Worm (Caenorhabditis elegans) whole organism, young adult: ENCODE data around the gene ergo-1.

Experiments
- B0261.1 ChIP-seq: sonication (generic microtip); optimal IDR thresholded peaks from 2 replicates; lab custom pipeline; 2016; ENCODE audit warnings: mild to moderate bottlenecking, missing genetic modification characterization, moderate library complexity, missing compliant biosample characterization
- D2030.7 ChIP-seq: fragments of 200-800 bp; sonication (Bioruptor generic); IDR thresholded peaks from 2 replicates; pipeline ENCODE4 v1.3.6; 2022; ENCODE audit warnings: missing genetic modification reagents, missing genetic modification characterization, missing compliant biosample characterization
- F33H1.4 ChIP-seq: fragments of 200-800 bp; sonication (Bioruptor generic); IDR thresholded peaks from 2 replicates; pipeline ENCODE4 v1.3.6; 2022; ENCODE audit warnings: missing genetic modification reagents, missing genetic modification characterization, missing compliant biosample characterization
- F39B2.1 ChIP-seq: fragments of 200-800 bp; sonication (Bioruptor generic); IDR thresholded peaks from 2 replicates; pipeline ENCODE4 v1.3.6; 2022; ENCODE audit warnings: missing genetic modification reagents, missing genetic modification characterization, missing compliant biosample characterization
- F49E8.2 ChIP-seq: sonication (generic microtip); optimal IDR thresholded peaks from 3 replicates; lab custom pipeline; 2017; ENCODE audit warnings: missing genetic modification characterization, mild to moderate bottlenecking, missing compliant biosample characterization, antibody characterized with exemption, moderate library complexity; ENCODE audit not compliant: insufficient read depth
- K11D2.4 ChIP-seq: fragments of 200-800 bp; sonication (Bioruptor generic); IDR thresholded peaks from 2 replicates; pipeline ENCODE4 v1.3.6; 2022; ENCODE audit warnings: missing genetic modification reagents, missing genetic modification characterization, missing compliant biosample characterization
- T07F8.4 ChIP-seq: sonication (generic microtip); optimal IDR thresholded peaks from 2 replicates; lab custom pipeline; 2016; ENCODE audit warnings: mild to moderate bottlenecking, missing genetic modification characterization, moderate library complexity, missing compliant biosample characterization
- Y53G8AR.9 ChIP-seq: fragments of 200-800 bp; sonication (Bioruptor generic); conservative IDR thresholded peaks from 2 replicates; pipeline ENCODE4 v1.3.6; 2022; ENCODE audit warnings: missing genetic modification reagents, missing genetic modification characterization, missing compliant biosample characterization
- ZK185.1 ChIP-seq: sonication (generic microtip); optimal IDR thresholded peaks from 2 replicates; lab custom pipeline; 2016; ENCODE audit warnings: mild to moderate bottlenecking, missing genetic modification characterization, missing compliant biosample characterization; ENCODE audit not compliant: poor library complexity, severe bottlenecking
- ama-1 ChIP-seq, 3 experiments: fragments of 150-350 bp in 1 of 3; sonication (generic microtip) in 2 of 3; optimal IDR thresholded peaks; 2 replicates each; lab custom pipeline; 2014 to 2018; ENCODE audit warnings: missing biosample characterization in 2 of 3, missing genetic modification characterization in 2 of 3, missing genetic modification reagents in 2 of 3
- aptf-2 ChIP-seq: fragments of 200-800 bp; sonication (Bioruptor generic); conservative IDR thresholded peaks from 2 replicates; pipeline ENCODE4 v1.3.6; 2022; ENCODE audit warnings: missing genetic modification reagents, missing genetic modification characterization, missing compliant biosample characterization
- aptf-3 ChIP-seq: fragments of 200-800 bp; sonication (Bioruptor generic); IDR thresholded peaks from 2 replicates; pipeline ENCODE4 v1.3.6; 2022; ENCODE audit warnings: missing genetic modification characterization, missing compliant biosample characterization
- athp-1 ChIP-seq: sonication (generic microtip); optimal IDR thresholded peaks from 2 replicates; lab custom pipeline; 2017; ENCODE audit warnings: mild to moderate bottlenecking, missing genetic modification characterization, missing compliant biosample characterization
- attf-3 ChIP-seq: fragments of 200-800 bp; sonication (Bioruptor generic); conservative IDR thresholded peaks from 2 replicates; pipeline ENCODE4 v1.3.6; 2022; ENCODE audit warnings: missing genetic modification reagents, missing genetic modification characterization, missing compliant biosample characterization
- attf-5 ChIP-seq: fragments of 200-800 bp; sonication (Bioruptor generic); optimal IDR thresholded peaks from 2 replicates; lab custom pipeline; 2018; ENCODE audit warnings: mild to moderate bottlenecking, missing genetic modification characterization, missing compliant biosample characterization
- bed-1 ChIP-seq: fragments of 200-800 bp; sonication (Bioruptor generic); IDR thresholded peaks from 2 replicates; pipeline ENCODE4 v1.3.6; 2022; ENCODE audit warnings: missing genetic modification reagents, missing genetic modification characterization, missing compliant biosample characterization
- cebp-1 ChIP-seq, 2 experiments: fragments of 200-800 bp in 1 of 2; sonication (Bioruptor generic) in 1 of 2; sonication (generic microtip) in 1 of 2; IDR thresholded peaks in 1 of 2; optimal IDR thresholded peaks in 1 of 2; 2 replicates each; pipeline versions ENCODE4 v1.3.6 to Lab custom; 2017 to 2022; ENCODE audit warnings: missing compliant biosample characterization in 2 of 2, missing genetic modification characterization in 2 of 2, mild to moderate bottlenecking in 1 of 2, missing genetic modification reagents in 1 of 2, moderate library complexity in 1 of 2
- ceh-100 ChIP-seq: fragments of 200-800 bp; sonication (Bioruptor generic); IDR thresholded peaks from 2 replicates; pipeline ENCODE4 v1.3.6; 2022; ENCODE audit warnings: missing genetic modification reagents, missing genetic modification characterization, missing compliant biosample characterization
- dpl-1 ChIP-seq: fragments of 150-350 bp; optimal IDR thresholded peaks from 2 replicates; lab custom pipeline; 2014; ENCODE audit warnings: missing biosample characterization, missing genetic modification reagents, missing genetic modification characterization
- efl-1 ChIP-seq: fragments of 150-350 bp; optimal IDR thresholded peaks from 2 replicates; lab custom pipeline; 2014; ENCODE audit warnings: missing biosample characterization, missing genetic modification reagents, missing genetic modification characterization
- ets-4 ChIP-seq: fragments of 200-800 bp; sonication (Bioruptor generic); optimal IDR thresholded peaks from 2 replicates; lab custom pipeline; 2018; ENCODE audit warnings: mild to moderate bottlenecking, missing genetic modification characterization, missing compliant biosample characterization
- fkh-3 ChIP-seq: sonication (generic microtip); optimal IDR thresholded peaks from 2 replicates; lab custom pipeline; 2016; ENCODE audit warnings: mild to moderate bottlenecking, missing genetic modification characterization, missing compliant biosample characterization
- hlh-12 ChIP-seq: sonication (generic microtip); optimal IDR thresholded peaks from 2 replicates; lab custom pipeline; 2016; ENCODE audit warnings: missing genetic modification characterization, missing compliant biosample characterization
- hlh-26 ChIP-seq: fragments of 200-800 bp; sonication (Bioruptor generic); conservative IDR thresholded peaks from 2 replicates; pipeline ENCODE4 v1.3.6; 2022; ENCODE audit warnings: missing genetic modification reagents, missing genetic modification characterization, missing compliant biosample characterization
- lag-1 ChIP-seq: fragments of 200-800 bp; sonication (Bioruptor generic); IDR thresholded peaks from 2 replicates; pipeline ENCODE4 v1.3.6; 2022; ENCODE audit warnings: missing genetic modification reagents, missing genetic modification characterization, missing compliant biosample characterization
- let-607 ChIP-seq, 2 experiments: fragments of 200-800 bp in 1 of 2; sonication (Bioruptor generic) in 1 of 2; sonication (generic microtip) in 1 of 2; optimal IDR thresholded peaks; 2 replicates each; lab custom pipeline; 2016 to 2018; ENCODE audit warnings: mild to moderate bottlenecking in 2 of 2, missing compliant biosample characterization in 2 of 2, missing genetic modification characterization in 2 of 2, moderate library complexity in 2 of 2, missing genotype in 1 of 2
- lin-26 ChIP-seq: fragments of 200-800 bp; sonication (Bioruptor generic); IDR thresholded peaks from 2 replicates; pipeline ENCODE4 v1.3.6; 2022; ENCODE audit warnings: missing genetic modification reagents, missing genetic modification characterization, missing compliant biosample characterization
- lin-35 ChIP-seq, 3 experiments: fragments of 150-350 bp in 2 of 3; sonication (generic microtip) in 1 of 3; optimal IDR thresholded peaks; 2 replicates each; lab custom pipeline; 2014 to 2018; ENCODE audit warnings: missing biosample characterization in 3 of 3, missing genetic modification characterization in 3 of 3, missing genetic modification reagents in 3 of 3
- lin-40 ChIP-seq: sonication (generic microtip); optimal IDR thresholded peaks from 2 replicates; lab custom pipeline; 2016; ENCODE audit warnings: missing genetic modification characterization, mild to moderate bottlenecking, missing compliant biosample characterization, missing genotype, missing genetic modification reagents
- lsy-27 ChIP-seq: sonication (generic microtip); optimal IDR thresholded peaks from 2 replicates; lab custom pipeline; 2017; ENCODE audit warnings: missing genetic modification characterization, mild to moderate bottlenecking, missing compliant biosample characterization, antibody characterized with exemption, missing genotype, borderline replicate concordance; ENCODE audit not compliant: insufficient read depth
- madf-10 ChIP-seq: sonication (generic microtip); optimal IDR thresholded peaks from 2 replicates; lab custom pipeline; 2016; ENCODE audit warnings: mild to moderate bottlenecking, missing genetic modification characterization, missing compliant biosample characterization
- madf-3 ChIP-seq: fragments of 200-800 bp; sonication (Bioruptor generic); IDR thresholded peaks from 2 replicates; pipeline ENCODE4 v1.3.6; 2022; ENCODE audit warnings: missing genetic modification reagents, missing genetic modification characterization, missing compliant biosample characterization
- madf-6 ChIP-seq: fragments of 200-800 bp; sonication (Bioruptor generic); IDR thresholded peaks from 2 replicates; pipeline ENCODE4 v1.3.6; 2022; ENCODE audit warnings: missing genetic modification reagents, missing genetic modification characterization, missing compliant biosample characterization
- madf-8 ChIP-seq: fragments of 200-800 bp; sonication (Bioruptor generic); conservative IDR thresholded peaks from 2 replicates; pipeline ENCODE4 v1.3.6; 2022; ENCODE audit warnings: missing genetic modification reagents, missing genetic modification characterization, missing compliant biosample characterization
- nfya-1 ChIP-seq: sonication (generic microtip); optimal IDR thresholded peaks from 2 replicates; lab custom pipeline; 2017; ENCODE audit warnings: antibody characterized with exemption, missing compliant biosample characterization, missing genetic modification characterization, borderline replicate concordance; ENCODE audit not compliant: insufficient read depth
- nfyb-1 ChIP-seq: fragments of 200-800 bp; sonication (Bioruptor generic); IDR thresholded peaks from 2 replicates; pipeline ENCODE4 v1.3.6; 2022; ENCODE audit warnings: missing genetic modification reagents, missing genetic modification characterization, missing compliant biosample characterization
- rcor-1 ChIP-seq: fragments of 200-800 bp; sonication (Bioruptor generic); IDR thresholded peaks from 2 replicates; pipeline ENCODE4 v1.3.6; 2022; ENCODE audit warnings: missing genetic modification reagents, missing genetic modification characterization, missing compliant biosample characterization
- repo-1 ChIP-seq: sonication (generic microtip); optimal IDR thresholded peaks from 2 replicates; lab custom pipeline; 2017; ENCODE audit warnings: mild to moderate bottlenecking, missing genetic modification characterization, missing compliant biosample characterization
- rpc-1 ChIP-seq, 2 experiments: fragments of 150-350 bp in 1 of 2; sonication (generic microtip) in 1 of 2; optimal IDR thresholded peaks; 2 replicates each; lab custom pipeline; 2014 to 2018; ENCODE audit warnings: missing biosample characterization in 1 of 2, missing genetic modification characterization in 1 of 2, missing genetic modification reagents in 1 of 2, missing genotype in 1 of 2
- sdz-38 ChIP-seq: sonication (generic microtip); optimal IDR thresholded peaks from 2 replicates; lab custom pipeline; 2016; ENCODE audit warnings: missing genotype, missing genetic modification characterization, missing compliant biosample characterization
- sea-2 ChIP-seq: fragments of 200-800 bp; sonication (Bioruptor generic); IDR thresholded peaks from 2 replicates; pipeline ENCODE4 v1.3.6; 2022; ENCODE audit warnings: missing genetic modification characterization, missing compliant biosample characterization
- snpc-1.3 ChIP-seq: sonication (generic microtip); optimal IDR thresholded peaks from 2 replicates; lab custom pipeline; 2017; ENCODE audit warnings: missing genetic modification characterization, mild to moderate bottlenecking, missing compliant biosample characterization, antibody characterized with exemption, moderate library complexity, missing genotype, missing genetic modification reagents; ENCODE audit not compliant: insufficient read depth
- zim-3 ChIP-seq: sonication (generic microtip); optimal IDR thresholded peaks from 2 replicates; lab custom pipeline; 2017; ENCODE audit warnings: mild to moderate bottlenecking, missing genetic modification characterization, moderate library complexity, missing compliant biosample characterization

Gene ergo-1

ce11 chrV:1047251-1047650, 38.6 kb downstream of the ergo-1 start:
- TF ChIP-seq nfyb-1 (GFP tag; lab: Robert Waterston, UW) (peak; percentile 80; the same call in 1 of the 2 replicates), let-607 (tag; optimal IDR thresholded peaks at IDR 0.05; lab: Kevin White, UChicago) (no peak), B0261.1 (no peak), fkh-3 (no peak), aptf-2 (GFP tag; lab: Robert Waterston, UW) (no peak), dpl-1 (GFP tag; lab: Kevin White, UChicago) (no peak), lin-26 (GFP tag; lab: Robert Waterston, UW) (no peak), lin-35 (GFP tag; optimal IDR thresholded peaks at IDR 0.05; lab: Kevin White, UChicago) (no peak)
- TF ChIP-seq, all 124 proteins: peak for 1

- no peak for TF ChIP-seq D2030.7 (GFP tag; lab: Robert Waterston, UW)
- TF ChIP-seq nfya-1 (tag; lab: Kevin White, UChicago): no peak
- no peak for TF ChIP-seq lag-1 (GFP tag; lab: Robert Waterston, UW)
- TF ChIP-seq B0261.1: no peak
- no peak for TF ChIP-seq zim-3 (tag; lab: Kevin White, UChicago)
- no peak for TF ChIP-seq repo-1 (tag; lab: Kevin White, UChicago)
- no peak for TF ChIP-seq snpc-1.3
- no peak for TF ChIP-seq Y53G8AR.9 (GFP tag; lab: Robert Waterston, UW)
- TF ChIP-seq hlh-12 (tag; lab: Kevin White, UChicago): no peak
- TF ChIP-seq K11D2.4 (GFP tag; lab: Robert Waterston, UW): no peak
- TF ChIP-seq attf-3: no peak
- TF ChIP-seq madf-6: no peak
- TF ChIP-seq rpc-1 (optimal IDR thresholded peaks at IDR 0.05; lab: Kevin White, UChicago): no peak
- TF ChIP-seq rpc-1 (tag; optimal IDR thresholded peaks at IDR 0.05; lab: Kevin White, UChicago): no peak
- TF ChIP-seq ets-4: no peak
- TF ChIP-seq bed-1 (GFP tag; lab: Robert Waterston, UW): no peak
- no peak for TF ChIP-seq madf-3 (GFP tag; lab: Robert Waterston, UW)
- no peak for TF ChIP-seq attf-5 (GFP tag; lab: Kevin White, UChicago)
- TF ChIP-seq F39B2.1: no peak
- TF ChIP-seq efl-1: no peak
- TF ChIP-seq lin-40 (tag; lab: Kevin White, UChicago): no peak
Measured at ce11 chrV:1048482-1048881, 39.9 kb downstream of the ergo-1 start, which contains the start of gene nra-4. TSS of gene nra-4 (minus strand) at chrV:1048582.

ce11 chrV:1049334-1049733, 40.7 kb downstream of the ergo-1 start:
- TF ChIP-seq D2030.7 (GFP tag; lab: Robert Waterston, UW): no peak
- no peak for TF ChIP-seq T07F8.4 (tag; lab: Kevin White, UChicago)
- no peak for TF ChIP-seq athp-1 (tag; lab: Kevin White, UChicago)
- TF ChIP-seq F49E8.2 (tag; lab: Kevin White, UChicago): no peak
- TF ChIP-seq F33H1.4 (GFP tag; lab: Robert Waterston, UW): no peak
- TF ChIP-seq cebp-1 (GFP tag; IDR thresholded peaks at IDR 0.05; lab: Robert Waterston, UW): no peak
- TF ChIP-seq cebp-1 (tag; optimal IDR thresholded peaks at IDR 0.05; lab: Kevin White, UChicago): no peak
- no peak for TF ChIP-seq ZK185.1 (tag; lab: Kevin White, UChicago)
- peak; percentile 87 for TF ChIP-seq madf-6
- TF ChIP-seq hlh-26 (GFP tag; lab: Robert Waterston, UW): no peak
- TF ChIP-seq madf-10 (tag; lab: Kevin White, UChicago): no peak
- TF ChIP-seq rcor-1 (GFP tag; lab: Robert Waterston, UW): no peak
- TF ChIP-seq ama-1 (optimal IDR thresholded peaks at IDR 0.05; lab: Kevin White, UChicago): no peak
- no peak for TF ChIP-seq ama-1 (GFP tag; optimal IDR thresholded peaks at IDR 0.05; lab: Kevin White, UChicago)
- peak; percentile 76 for TF ChIP-seq madf-8 (GFP tag; lab: Robert Waterston, UW)
- TF ChIP-seq K11D2.4 (GFP tag; lab: Robert Waterston, UW): no peak
- no peak for TF ChIP-seq bed-1 (GFP tag; lab: Robert Waterston, UW)
- TF ChIP-seq aptf-3 (GFP tag; lab: Robert Waterston, UW): no peak
- no peak for TF ChIP-seq lin-40 (tag; lab: Kevin White, UChicago)
- 0 out of 2 replicates have a peak, but pooled peaks have one; percentile 20 for TF ChIP-seq ceh-100 (GFP tag; lab: Robert Waterston, UW)
- no peak for TF ChIP-seq sdz-38 (tag; lab: Kevin White, UChicago)
- no peak for TF ChIP-seq zim-3 (tag; lab: Kevin White, UChicago)
- no peak for TF ChIP-seq sea-2 (GFP tag; lab: Robert Waterston, UW)
- peak; percentile 86 for TF ChIP-seq efl-1
- no peak for TF ChIP-seq lsy-27 (tag; lab: Kevin White, UChicago)
